Worm (Caenorhabditis elegans) whole organism, L1 larva: ENCODE measurements around the gene C54C6.11.

Source experiments
- C04F5.9 ChIP-seq: sonication (generic microtip); optimal IDR thresholded peaks from 2 replicates; lab custom pipeline; 2016; ENCODE audit warnings: missing genetic modification characterization, missing compliant biosample characterization
- C16A3.4 ChIP-seq: fragments of 150-350 bp; optimal IDR thresholded peaks from 2 replicates; lab custom pipeline; 2014; ENCODE audit warnings: missing biosample characterization, missing genetic modification characterization
- C34B4.2 ChIP-seq: sonication (generic microtip); optimal IDR thresholded peaks from 2 replicates; lab custom pipeline; 2017; ENCODE audit warnings: mild to moderate bottlenecking, missing genetic modification characterization, missing compliant biosample characterization
- F16B12.6 ChIP-seq: fragments of 150-350 bp; optimal IDR thresholded peaks from 2 replicates; lab custom pipeline; 2014; ENCODE audit warnings: missing biosample characterization, missing genetic modification characterization
- ama-1 ChIP-seq: fragments of 150-350 bp; optimal IDR thresholded peaks from 2 replicates; lab custom pipeline; 2014
- ceh-82 ChIP-seq, 3 experiments: fragments of 150-350 bp in 1 of 3; sonication (generic microtip) in 2 of 3; optimal IDR thresholded peaks; 2 replicates each; lab custom pipeline; 2014 to 2017; ENCODE audit warnings: missing biosample characterization in 3 of 3, missing genetic modification characterization in 3 of 3
- ceh-88 ChIP-seq: fragments of 200-800 bp; sonication (Bioruptor generic); IDR thresholded peaks from 2 replicates; pipeline ENCODE4 v1.3.6; 2022; ENCODE audit warnings: missing genetic modification characterization, missing compliant biosample characterization
- dsc-1 ChIP-seq: sonication (generic microtip); optimal IDR thresholded peaks from 2 replicates; lab custom pipeline; 2016; ENCODE audit warnings: mild to moderate bottlenecking, missing genetic modification characterization, missing compliant biosample characterization
- efl-1 ChIP-seq, 4 experiments: fragments of 150-350 bp; optimal IDR thresholded peaks in 3 of 4; peaks in 1 of 4; 1 replicate in 1 of 4; 2 replicates in 3 of 4; lab custom pipeline; 2014; ENCODE audit warnings: missing biosample characterization in 2 of 4, missing genetic modification characterization in 2 of 4, missing genetic modification reagents in 2 of 4
- efl-3 ChIP-seq: fragments of 200-800 bp; sonication (Bioruptor generic); optimal IDR thresholded peaks from 2 replicates; lab custom pipeline; 2018; ENCODE audit warnings: mild to moderate bottlenecking, missing genetic modification characterization, missing compliant biosample characterization
- egl-27 ChIP-seq, 2 experiments: fragments of 150-350 bp in 1 of 2; sonication (generic microtip); optimal IDR thresholded peaks; 3 replicates each; lab custom pipeline; 2017 to 2018; ENCODE audit warnings: missing biosample characterization in 2 of 2, missing genetic modification characterization in 2 of 2, missing genetic modification reagents in 2 of 2
- elt-2 ChIP-seq: sonication (generic microtip); optimal IDR thresholded peaks from 2 replicates; lab custom pipeline; 2016; ENCODE audit warnings: missing genetic modification characterization, mild to moderate bottlenecking, inconsistent platforms, missing compliant biosample characterization, missing genetic modification reagents
- fkh-10 ChIP-seq: sonication (generic microtip); optimal IDR thresholded peaks from 2 replicates; lab custom pipeline; 2017; ENCODE audit warnings: missing biosample characterization, missing genetic modification reagents, missing genetic modification characterization
- fkh-4 ChIP-seq: sonication (generic microtip); optimal IDR thresholded peaks from 2 replicates; lab custom pipeline; 2016; ENCODE audit warnings: missing compliant biosample characterization, missing genetic modification characterization, borderline replicate concordance
- fkh-8 ChIP-seq: sonication (generic microtip); optimal IDR thresholded peaks from 2 replicates; lab custom pipeline; 2016; ENCODE audit warnings: mild to moderate bottlenecking, missing genetic modification characterization, missing compliant biosample characterization
- fos-1 ChIP-seq: fragments of 150-350 bp; optimal IDR thresholded peaks from 2 replicates; lab custom pipeline; 2014; ENCODE audit warnings: missing biosample characterization, missing genetic modification characterization
- hlh-17 ChIP-seq: fragments of 200-800 bp; sonication (Bioruptor generic); optimal IDR thresholded peaks from 2 replicates; lab custom pipeline; 2018; ENCODE audit warnings: missing genetic modification characterization, mild to moderate bottlenecking, missing compliant biosample characterization, moderate library complexity, borderline replicate concordance
- hlh-4 ChIP-seq: sonication (generic microtip); optimal IDR thresholded peaks from 2 replicates; lab custom pipeline; 2016; ENCODE audit warnings: mild to moderate bottlenecking, missing genetic modification characterization, missing compliant biosample characterization
- isw-1 ChIP-seq: fragments of 200-800 bp; sonication (Bioruptor generic); IDR thresholded peaks from 2 replicates; pipeline ENCODE4 v1.3.6; 2022; ENCODE audit warnings: missing genetic modification characterization, missing compliant biosample characterization
- lin-14 ChIP-seq: fragments of 200-800 bp; sonication (Bioruptor generic); optimal IDR thresholded peaks from 2 replicates; lab custom pipeline; 2018; ENCODE audit warnings: mild to moderate bottlenecking, missing genetic modification characterization, moderate library complexity, missing compliant biosample characterization
- lsy-2 ChIP-seq, 2 experiments: fragments of 150-350 bp; optimal IDR thresholded peaks; 2 replicates each; lab custom pipeline; 2014; ENCODE audit warnings: missing biosample characterization in 2 of 2, missing genetic modification characterization in 2 of 2
- mab-9 ChIP-seq: fragments of 200-800 bp; sonication (Bioruptor generic); IDR thresholded peaks from 2 replicates; pipeline ENCODE4 v1.3.6; 2022; ENCODE audit warnings: missing genetic modification reagents, missing genetic modification characterization, missing compliant biosample characterization
- mdl-1 ChIP-seq, 2 experiments: fragments of 150-350 bp; optimal IDR thresholded peaks; 2 replicates each; lab custom pipeline; 2014 to 2017; ENCODE audit warnings: missing biosample characterization in 2 of 2, missing genetic modification characterization in 2 of 2, inconsistent platforms in 1 of 2
- mef-2 ChIP-seq: fragments of 150-350 bp; optimal IDR thresholded peaks from 2 replicates; lab custom pipeline; 2014; ENCODE audit warnings: missing biosample characterization, missing genetic modification characterization
- mep-1 ChIP-seq: fragments of 150-350 bp; optimal IDR thresholded peaks from 2 replicates; lab custom pipeline; 2014; ENCODE audit warnings: missing biosample characterization, missing genetic modification characterization
- nhr-12 ChIP-seq: sonication (generic microtip); optimal IDR thresholded peaks from 2 replicates; lab custom pipeline; 2017; ENCODE audit warnings: missing biosample characterization, missing genetic modification characterization
- nhr-20 ChIP-seq: sonication (generic microtip); optimal IDR thresholded peaks from 2 replicates; lab custom pipeline; 2016; ENCODE audit warnings: mild to moderate bottlenecking, missing genetic modification characterization, missing compliant biosample characterization
- nhr-47 ChIP-seq: sonication (generic microtip); optimal IDR thresholded peaks from 2 replicates; lab custom pipeline; 2016; ENCODE audit warnings: mild to moderate bottlenecking, missing genetic modification characterization, moderate library complexity, missing compliant biosample characterization
- nhr-71 ChIP-seq: sonication (generic microtip); optimal IDR thresholded peaks from 2 replicates; lab custom pipeline; 2016; ENCODE audit warnings: mild to moderate bottlenecking, missing genetic modification characterization, moderate library complexity, missing compliant biosample characterization
- nhr-76 ChIP-seq: sonication (generic microtip); optimal IDR thresholded peaks from 2 replicates; lab custom pipeline; 2017; ENCODE audit warnings: missing biosample characterization, missing genetic modification characterization
- nhr-77 ChIP-seq: fragments of 150-350 bp; optimal IDR thresholded peaks from 2 replicates; lab custom pipeline; 2014; ENCODE audit warnings: missing biosample characterization, missing genetic modification characterization
- nhr-85 ChIP-seq: sonication (generic microtip); peaks from one replicate; lab custom pipeline; 2016; ENCODE audit warnings: missing genetic modification characterization, inconsistent platforms, missing compliant biosample characterization
- nhr-90 ChIP-seq: sonication (generic microtip); optimal IDR thresholded peaks from 2 replicates; lab custom pipeline; 2016; ENCODE audit warnings: mild to moderate bottlenecking, missing genetic modification characterization, missing compliant biosample characterization; ENCODE audit not compliant: poor library complexity
- pqm-1 ChIP-seq: sonication (generic microtip); optimal IDR thresholded peaks from 3 replicates; lab custom pipeline; 2017; ENCODE audit warnings: missing biosample characterization, missing genetic modification characterization
- skn-1 ChIP-seq: fragments of 150-350 bp; optimal IDR thresholded peaks from 2 replicates; lab custom pipeline; 2014; ENCODE audit warnings: missing biosample characterization, missing genetic modification characterization
- snpc-4 ChIP-seq: fragments of 150-350 bp; optimal IDR thresholded peaks from 2 replicates; lab custom pipeline; 2014; ENCODE audit warnings: missing biosample characterization, missing genetic modification characterization
- snu-23 ChIP-seq: sonication (generic microtip); optimal IDR thresholded peaks from 2 replicates; lab custom pipeline; 2016; ENCODE audit warnings: missing genetic modification characterization, missing compliant biosample characterization
- sptf-1 ChIP-seq: fragments of 150-350 bp; optimal IDR thresholded peaks from 2 replicates; lab custom pipeline; 2014; ENCODE audit warnings: missing biosample characterization, missing genetic modification characterization
- tbx-2 ChIP-seq: sonication (generic microtip); optimal IDR thresholded peaks from 2 replicates; lab custom pipeline; 2016; ENCODE audit warnings: missing genetic modification characterization, missing compliant biosample characterization
- unc-130 ChIP-seq: fragments of 150-350 bp; optimal IDR thresholded peaks from 2 replicates; lab custom pipeline; 2017; ENCODE audit warnings: missing biosample characterization, missing genetic modification characterization, inconsistent platforms
- unc-86 ChIP-seq: sonication (generic microtip); optimal IDR thresholded peaks from 2 replicates; lab custom pipeline; 2016; ENCODE audit warnings: missing genetic modification characterization, missing compliant biosample characterization
- unc-98 ChIP-seq: fragments of 200-800 bp; sonication (Bioruptor generic); IDR thresholded peaks from 2 replicates; pipeline ENCODE4 v1.3.6; 2022; ENCODE audit warnings: missing genetic modification characterization, missing compliant biosample characterization
- vab-15 ChIP-seq: sonication (generic microtip); optimal IDR thresholded peaks from 2 replicates; lab custom pipeline; 2017; ENCODE audit warnings: missing genotype, mild to moderate bottlenecking, missing genetic modification characterization, missing compliant biosample characterization
- xbp-1 ChIP-seq: sonication (generic microtip); optimal IDR thresholded peaks from 2 replicates; lab custom pipeline; 2016; ENCODE audit warnings: missing genetic modification characterization, missing compliant biosample characterization
- zag-1 ChIP-seq: fragments of 150-350 bp; optimal IDR thresholded peaks from 2 replicates; lab custom pipeline; 2014; ENCODE audit warnings: missing biosample characterization, missing genetic modification characterization
- zip-4 ChIP-seq: fragments of 200-800 bp; sonication (Bioruptor generic); optimal IDR thresholded peaks from 2 replicates; lab custom pipeline; 2018; ENCODE audit warnings: mild to moderate bottlenecking, missing genetic modification characterization, moderate library complexity, missing compliant biosample characterization
- ztf-11 ChIP-seq, 2 experiments: sonication (generic microtip); optimal IDR thresholded peaks; 2 replicates each; lab custom pipeline; 2016 to 2017; ENCODE audit warnings: missing genetic modification characterization in 2 of 2, missing biosample characterization in 1 of 2, missing compliant biosample characterization in 1 of 2

C54C6.11 gene

DNA sequence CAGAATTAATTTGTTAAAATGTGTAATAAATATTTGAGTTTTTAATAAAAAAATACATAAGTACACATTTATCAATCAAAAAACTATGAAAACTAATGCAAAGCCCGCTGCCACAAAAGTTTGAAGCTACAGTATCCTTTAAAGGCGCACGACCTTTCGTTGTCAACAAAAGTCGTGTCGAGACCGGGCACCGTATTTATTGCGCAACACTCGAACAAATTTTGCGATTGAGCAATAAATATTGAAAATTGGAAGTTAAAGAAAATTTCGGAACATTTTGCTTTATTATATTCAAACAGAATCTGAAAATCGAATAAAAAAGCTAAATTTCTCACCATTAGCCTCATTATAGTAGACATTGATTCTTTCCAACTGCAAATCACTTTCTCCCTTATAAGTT lies 7.0 kb upstream of the C54C6.11 start:
- TF ChIP-seq skn-1 (tag; lab: Kevin White, UChicago) (no peak), nhr-47 (no peak), snu-23 (GFP tag; lab: Kevin White, UChicago) (no peak), elt-2 (tag; lab: Kevin White, UChicago) (no peak), hlh-17 (GFP tag; lab: Kevin White, UChicago) (no peak), C16A3.4 (tag; lab: Kevin White, UChicago) (no peak), nhr-77 (tag; lab: Kevin White, UChicago) (no peak), snpc-4 (tag; lab: Kevin White, UChicago) (no peak), mdl-1 (tag; optimal IDR thresholded peaks at IDR 0.05; lab: Kevin White, UChicago) (no peak), zag-1 (tag; lab: Kevin White, UChicago) (no peak), ama-1 (lab: Kevin White, UChicago) (no peak), F16B12.6 (tag; lab: Kevin White, UChicago) (no peak)
- TF ChIP-seq, all 84 proteins: peak for 0

- TF ChIP-seq nhr-85 (peak; percentile 28), nhr-20 (tag; lab: Kevin White, UChicago) (no peak), xbp-1 (tag; lab: Kevin White, UChicago) (no peak), ceh-88 (GFP tag; lab: Robert Waterston, UW) (no peak)
Measured at ce11 chrIII:3541539-3541938, 6.6 kb upstream of the C54C6.11 start, which contains the start of gene ben-1. Gene ben-1, minus strand, starts transcription at chrIII:3541639.

DNA sequence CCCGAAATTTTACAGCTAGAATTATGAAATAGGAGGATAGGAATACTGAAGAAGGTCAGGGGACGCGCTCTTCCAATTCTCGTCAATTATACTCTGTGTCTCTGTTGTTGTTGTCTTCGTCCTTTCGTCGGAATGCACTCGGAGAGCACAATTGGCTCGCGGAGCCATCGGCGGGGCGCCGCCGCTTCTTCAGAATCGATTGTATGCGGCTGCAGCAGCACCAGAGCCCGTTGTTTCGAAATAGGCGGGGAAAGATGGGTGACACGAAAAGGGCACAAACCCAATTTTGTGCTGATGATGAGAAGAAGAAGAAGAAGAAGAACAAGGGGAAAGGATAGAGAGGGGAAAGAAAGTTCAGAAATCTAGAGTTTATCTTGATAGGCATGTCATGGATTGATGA lies 6.0 kb upstream of the C54C6.11 start:
- no peak for TF ChIP-seq nhr-12 (tag; lab: Kevin White, UChicago)
- no peak for TF ChIP-seq fkh-8 (tag; lab: Kevin White, UChicago)
- peak; percentile 4 for TF ChIP-seq F16B12.6 (tag; lab: Kevin White, UChicago)
- TF ChIP-seq unc-130 (tag; lab: Kevin White, UChicago), result no peak
- no peak for TF ChIP-seq C34B4.2
- TF ChIP-seq nhr-76 (tag; lab: Kevin White, UChicago), result no peak
- no peak for TF ChIP-seq pqm-1 (tag; lab: Kevin White, UChicago)
- TF ChIP-seq hlh-4 (tag; lab: Kevin White, UChicago), result no peak
- TF ChIP-seq mep-1 (tag; lab: Kevin White, UChicago), result no peak
- TF ChIP-seq mab-9 (GFP tag; lab: Robert Waterston, UW), result no peak
- TF ChIP-seq nhr-71 (tag; lab: Kevin White, UChicago), result peak; percentile 21
- TF ChIP-seq dsc-1 (tag; lab: Kevin White, UChicago), result no peak
- no peak for TF ChIP-seq zip-4 (GFP tag; lab: Kevin White, UChicago)
- peak; percentile 1 for TF ChIP-seq fkh-10
- TF ChIP-seq nhr-77 (tag; lab: Kevin White, UChicago), result no peak
- TF ChIP-seq mef-2 (tag; lab: Kevin White, UChicago), result no peak
- TF ChIP-seq C16A3.4 (tag; lab: Kevin White, UChicago), result no peak
- TF ChIP-seq tbx-2 (tag; lab: Kevin White, UChicago), result no peak
- TF ChIP-seq lin-14 (GFP tag; lab: Kevin White, UChicago), result peak; percentile 87
- no peak for TF ChIP-seq C04F5.9 (tag; lab: Kevin White, UChicago)
- TF ChIP-seq lsy-2 (tag; optimal IDR thresholded peaks at IDR 0.05; lab: Kevin White, UChicago), result peak in 1 of 2 experiments; percentile 28
- no peak for TF ChIP-seq nhr-90 (tag; lab: Kevin White, UChicago)
- peak; percentile 14 for TF ChIP-seq isw-1
- no peak for TF ChIP-seq nhr-20 (tag; lab: Kevin White, UChicago)
- TF ChIP-seq fkh-4 (tag; lab: Kevin White, UChicago), result no peak
- no peak for TF ChIP-seq elt-2 (tag; lab: Kevin White, UChicago)
- no peak for TF ChIP-seq sptf-1 (tag; lab: Kevin White, UChicago)
- TF ChIP-seq vab-15, result no peak
- no peak for TF ChIP-seq unc-86 (tag; lab: Kevin White, UChicago)
- TF ChIP-seq ztf-11 (tag; optimal IDR thresholded peaks at IDR 0.05; lab: Kevin White, UChicago), result peak in 1 of 2 experiments; percentile 4
- TF ChIP-seq efl-1 (optimal IDR thresholded peaks at IDR 0.05; lab: Kevin White, UChicago), result no peak
- peak in 1 of 2 experiments; percentile 75 for TF ChIP-seq efl-1 (GFP tag; optimal IDR thresholded peaks at IDR 0.05 in 1 of 2; lab: Kevin White, UChicago)
- TF ChIP-seq unc-98 (GFP tag; lab: Robert Waterston, UW), result no peak
- TF ChIP-seq fos-1 (tag; lab: Kevin White, UChicago), result no peak
- TF ChIP-seq egl-27 (tag; optimal IDR thresholded peaks at IDR 0.05; lab: Kevin White, UChicago), result no peak
- peak; percentile 11 for TF ChIP-seq nhr-47
- TF ChIP-seq ceh-82 (tag; optimal IDR thresholded peaks at IDR 0.05; lab: Kevin White, UChicago), result peak in 2 of 3 experiments; percentile 32 to 52
- no peak for TF ChIP-seq efl-3 (GFP tag; lab: Kevin White, UChicago)
